Worm (Caenorhabditis elegans) whole organism, L2 larva: ENCODE measurements around the gene nhr-93.
"Not testable (repeated sequence)": the region's sequence is repeated elsewhere in the genome, so short reads cannot be mapped to it uniquely, and the experiment has no call there.

Experiments
- C34F6.9 ChIP-seq: fragments of 150-350 bp; optimal IDR thresholded peaks from 2 replicates; lab custom pipeline; 2014; ENCODE audit warnings: missing biosample characterization, missing genetic modification characterization
- ZK546.5 ChIP-seq: sonication (generic microtip); optimal IDR thresholded peaks from 2 replicates; lab custom pipeline; 2017; ENCODE audit warnings: missing biosample characterization, missing genetic modification characterization
- ama-1 ChIP-seq: fragments of 150-350 bp; optimal IDR thresholded peaks from 2 replicates; lab custom pipeline; 2018; ENCODE audit warnings: inconsistent platforms
- ceh-82 ChIP-seq: fragments of 150-350 bp; optimal IDR thresholded peaks from 2 replicates; lab custom pipeline; 2014; ENCODE audit warnings: missing biosample characterization, missing genetic modification characterization
- egl-27 ChIP-seq: sonication (generic microtip); optimal IDR thresholded peaks from 3 replicates; lab custom pipeline; 2017; ENCODE audit warnings: missing biosample characterization, missing genetic modification reagents, missing genetic modification characterization
- elt-1 ChIP-seq: fragments of 150-350 bp; optimal IDR thresholded peaks from 2 replicates; lab custom pipeline; 2014; ENCODE audit warnings: missing biosample characterization, missing genetic modification characterization
- lin-11 ChIP-seq: fragments of 150-350 bp; sonication (generic microtip); optimal IDR thresholded peaks from 2 replicates; lab custom pipeline; 2014; ENCODE audit warnings: missing biosample characterization, missing genetic modification characterization, inconsistent platforms, mixed read lengths
- lin-39 ChIP-seq: fragments of 150-350 bp; optimal IDR thresholded peaks from 2 replicates; lab custom pipeline; 2014; ENCODE audit warnings: missing biosample characterization, missing genetic modification reagents, missing genetic modification characterization
- nhr-10 ChIP-seq: sonication (generic microtip); optimal IDR thresholded peaks from 2 replicates; lab custom pipeline; 2017; ENCODE audit warnings: missing biosample characterization, missing genetic modification characterization
- nhr-6 ChIP-seq: fragments of 150-350 bp; optimal IDR thresholded peaks from 2 replicates; lab custom pipeline; 2014; ENCODE audit warnings: missing biosample characterization, missing genetic modification characterization
- nhr-77 ChIP-seq: fragments of 150-350 bp; optimal IDR thresholded peaks from 2 replicates; lab custom pipeline; 2014; ENCODE audit warnings: missing biosample characterization, missing genetic modification characterization
- zag-1 ChIP-seq: fragments of 150-350 bp; optimal IDR thresholded peaks from 2 replicates; lab custom pipeline; 2014; ENCODE audit warnings: missing biosample characterization, missing genetic modification characterization

DNA sequence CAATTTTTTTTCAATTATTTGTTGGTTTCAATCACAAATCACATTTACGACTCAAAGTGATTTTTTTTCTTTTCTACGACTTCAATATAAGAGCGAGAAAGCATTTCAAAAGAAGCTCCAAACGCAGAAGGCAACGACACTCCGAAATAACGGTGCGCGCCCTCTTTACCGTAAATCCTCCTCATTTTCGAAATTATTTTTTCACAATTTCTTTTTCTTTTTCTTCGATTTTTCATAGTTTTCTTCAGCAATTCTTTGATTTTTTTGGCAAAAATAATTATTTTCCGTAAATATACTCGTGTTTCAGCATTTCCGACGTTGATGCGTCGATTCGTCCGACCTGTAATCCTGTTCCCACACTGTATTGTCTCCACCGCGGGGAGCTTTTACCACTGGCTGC, 32.5 kb upstream of the nhr-93 start, which contains the start of gene F40C5.2:
- not testable (repeated sequence) for TF ChIP-seq ceh-82 (tag; lab: Kevin White, UChicago); egl-27; C34F6.9 (tag; lab: Kevin White, UChicago); nhr-10 (tag; lab: Kevin White, UChicago); nhr-6 (tag; lab: Kevin White, UChicago); ama-1 (lab: Kevin White, UChicago); ZK546.5 (tag; lab: Kevin White, UChicago); lin-11 (tag; lab: Kevin White, UChicago); lin-39 (tag; lab: Kevin White, UChicago); zag-1; elt-1 (tag; lab: Kevin White, UChicago); nhr-77
